Fruit fly (Drosophila melanogaster): Measurements from ENCODE around the gene Exo84.

Gene Exo84

dm6 chr3R:26059195-26059594 is 7.1 kb upstream of the Exo84 start, which contains the start of the genes RpL34a and Trmt61 (continued):
- TF ChIP-seq gcm2 (GFP tag; optimal IDR thresholded peaks at IDR 0.05) (no peak), peb (GFP tag; IDR thresholded peaks at IDR 0.05) (no peak; the same call in 1 of the 2 replicates), CG31224 (GFP tag; IDR thresholded peaks at IDR 0.05) (peak; percentile 46), zfh2 (GFP tag; optimal IDR thresholded peaks at IDR 0.05) (peak; percentile 65), CG12659 (GFP tag; optimal IDR thresholded peaks at IDR 0.05) (peak; percentile 95), CG14441 (GFP tag; IDR thresholded peaks at IDR 0.05) (peak; percentile 52), CG11695 (GFP tag; IDR thresholded peaks at IDR 0.05) (peak; percentile 84), CG7786 (GFP tag; optimal IDR thresholded peaks at IDR 0.05) (peak; percentile 42), CG15696 (tag; optimal IDR thresholded peaks at IDR 0.05) (peak; percentile 68)

- TF ChIP-seq ems (GFP tag; optimal IDR thresholded peaks at IDR 0.05): no peak
- TF ChIP-seq ttk (GFP tag; IDR thresholded peaks at IDR 0.05): no peak
- no peak for TF ChIP-seq CG15696 (tag; optimal IDR thresholded peaks at IDR 0.05)
- TF ChIP-seq nerfin-2 (GFP tag; IDR thresholded peaks at IDR 0.05; ENCODE audit: partially characterized antibody): no peak
- TF ChIP-seq otp (GFP tag; IDR thresholded peaks at IDR 0.05): no peak
- TF ChIP-seq slp2 (GFP tag; optimal IDR thresholded peaks at IDR 0.05): no peak
- TF ChIP-seq sna (GFP tag; IDR thresholded peaks at IDR 0.05; ENCODE audit: partially characterized antibody): no peak
- TF ChIP-seq CG3838 (GFP tag; optimal IDR thresholded peaks at IDR 0.05): no peak
- TF ChIP-seq wek (GFP tag; optimal IDR thresholded peaks at IDR 0.05): no peak
- no peak for TF ChIP-seq pan (optimal IDR thresholded peaks at IDR 0.05)
- no peak for TF ChIP-seq pan (GFP tag; optimal IDR thresholded peaks at IDR 0.05 in 1 of 2, IDR thresholded peaks at IDR 0.05 in 1 of 2)
- TF ChIP-seq CG18599 (GFP tag; optimal IDR thresholded peaks at IDR 0.05): no peak
- TF ChIP-seq CG2129 (GFP tag; IDR thresholded peaks at IDR 0.05; ENCODE audit: partially characterized antibody): no peak
- no peak for TF ChIP-seq sim (GFP tag; IDR thresholded peaks at IDR 0.05)
- no peak for TF ChIP-seq CG2120 (GFP tag; optimal IDR thresholded peaks at IDR 0.05)
- TF ChIP-seq unc-4 (GFP tag; IDR thresholded peaks at IDR 0.05; ENCODE audit: partially characterized antibody): no peak
- no peak for TF ChIP-seq p53 (GFP tag; optimal IDR thresholded peaks at IDR 0.05)
- no peak; the same call in 2 of the 3 replicates for TF ChIP-seq CG34422 (GFP tag; IDR thresholded peaks at IDR 0.05)
- TF ChIP-seq Sry-β (GFP tag; optimal IDR thresholded peaks at IDR 0.05): no peak
- no peak for TF ChIP-seq dimm (GFP tag; IDR thresholded peaks at IDR 0.05)
- no peak for TF ChIP-seq ase (GFP tag; IDR thresholded peaks at IDR 0.05)
- TF ChIP-seq CTCF (GFP tag; optimal IDR thresholded peaks at IDR 0.05): no peak
- no peak for TF ChIP-seq oc (tag; optimal IDR thresholded peaks at IDR 0.05)
- no peak for TF ChIP-seq sc (optimal IDR thresholded peaks at IDR 0.05)
- no peak for TF ChIP-seq sc (GFP tag; optimal IDR thresholded peaks at IDR 0.05)
- TF ChIP-seq Elba2 (GFP tag; optimal IDR thresholded peaks at IDR 0.05): no peak
- TF ChIP-seq phol (tag; optimal IDR thresholded peaks at IDR 0.05): no peak
- no peak for TF ChIP-seq TFAM (GFP tag; optimal IDR thresholded peaks at IDR 0.05)
- TF ChIP-seq bbx (GFP tag; IDR thresholded peaks at IDR 0.05; ENCODE audit: partially characterized antibody): no peak
- no peak for TF ChIP-seq Hmx (GFP tag; optimal IDR thresholded peaks at IDR 0.05)
- TF ChIP-seq MBD-R2 (GFP tag; IDR thresholded peaks at IDR 0.05): peak; percentile 28; the same call in 1 of the 2 replicates
- TF ChIP-seq abd-A (tag; optimal IDR thresholded peaks at IDR 0.05): no peak
- TF ChIP-seq CG18011 (GFP tag; optimal IDR thresholded peaks at IDR 0.05): no peak
- TF ChIP-seq CG7987 (GFP tag; optimal IDR thresholded peaks at IDR 0.05): no peak
- no peak for TF ChIP-seq Opbp (GFP tag; IDR thresholded peaks at IDR 0.05; ENCODE audit: partially characterized antibody)
- no peak for TF ChIP-seq Jarid2 (GFP tag; optimal IDR thresholded peaks at IDR 0.05)
- no peak for TF ChIP-seq CG6175 (GFP tag; IDR thresholded peaks at IDR 0.05)
- TF ChIP-seq CG4617 (GFP tag; optimal IDR thresholded peaks at IDR 0.05; ENCODE audit: borderline replicate concordance): peak; percentile 5
- no peak for TF ChIP-seq CG7271 (tag; optimal IDR thresholded peaks at IDR 0.05)
- TF ChIP-seq CG13624 (GFP tag; optimal IDR thresholded peaks at IDR 0.05): no peak
- TF ChIP-seq tap (tag; optimal IDR thresholded peaks at IDR 0.05): no peak
- no peak for TF ChIP-seq Vsx1 (GFP tag; optimal IDR thresholded peaks at IDR 0.05)
- TF ChIP-seq salm (tag; optimal IDR thresholded peaks at IDR 0.05): no peak
Measured at dm6 chr3R:26058066-26058465, 6.0 kb upstream of the Exo84 start, which contains the start of the genes PIG-P and Tcs6. Gene PIG-P (minus strand): TSS chr3R:26058223. Gene Tcs6 (minus strand): TSS chr3R:26058223.

Measured in whole organism, embryonic.